Worm (Caenorhabditis elegans) whole organism, dauer: ENCODE results near the gene F57B7.2.
"Not testable (repeated sequence)": the region's sequence is repeated elsewhere in the genome, so short reads cannot be mapped to it uniquely, and the experiment has no call there.

Experiments used
- unc-62 ChIP-seq: sonication (generic microtip); optimal IDR thresholded peaks from 2 replicates; lab custom pipeline; 2017; ENCODE audit warnings: missing biosample characterization, missing genetic modification reagents, missing genetic modification characterization

Gene F57B7.2

DNA sequence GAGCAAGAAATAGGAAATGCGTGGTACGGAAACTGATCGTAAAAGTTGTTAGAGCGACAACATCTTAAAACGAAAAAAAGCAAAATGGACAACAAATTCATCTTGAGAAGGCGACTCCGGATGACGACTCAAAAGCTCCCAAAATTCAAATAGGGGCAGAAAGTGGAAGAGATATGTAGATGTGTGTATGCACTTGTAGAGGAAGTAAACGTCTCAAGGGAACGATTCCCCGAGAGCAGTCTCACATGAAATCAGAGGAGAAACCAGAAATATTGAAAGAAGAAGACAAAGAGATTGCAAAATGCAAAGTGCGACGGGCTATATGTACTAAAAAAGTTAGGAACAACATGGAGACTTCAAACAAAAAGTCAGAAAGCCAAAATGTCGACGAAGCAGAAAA, at the start of gene F57B7.2:
Gene F57B7.2 (minus strand): TSS at position 101 of the 400 bp plus-strand sequence.
- TF ChIP-seq unc-62 (GFP tag; lab: Kevin White, UChicago): no peak

DNA sequence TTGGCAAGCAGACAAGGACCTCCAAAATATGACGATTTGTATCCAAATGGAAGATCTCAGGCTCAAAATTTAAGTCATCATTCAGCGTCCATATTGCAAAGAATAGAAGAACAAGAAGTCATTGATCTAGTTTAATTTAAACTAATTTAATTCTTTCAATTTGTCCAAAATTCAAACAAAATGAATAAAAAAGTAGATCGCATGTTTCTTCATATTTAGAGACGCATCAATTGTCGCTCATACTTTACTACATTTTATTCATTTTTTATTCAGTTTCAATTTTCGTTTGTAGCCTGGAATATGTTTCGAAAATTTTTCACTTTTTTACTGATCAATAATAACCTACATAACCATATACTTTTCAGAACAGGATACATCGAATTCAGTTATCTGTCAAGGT, 49.1 kb upstream of the F57B7.2 start, which contains the start of gene T11F9.21:
Gene T11F9.21 (plus strand): TSS at position 301 of the 400 bp plus-strand sequence.
- TF ChIP-seq unc-62 (GFP tag; lab: Kevin White, UChicago): no peak

DNA sequence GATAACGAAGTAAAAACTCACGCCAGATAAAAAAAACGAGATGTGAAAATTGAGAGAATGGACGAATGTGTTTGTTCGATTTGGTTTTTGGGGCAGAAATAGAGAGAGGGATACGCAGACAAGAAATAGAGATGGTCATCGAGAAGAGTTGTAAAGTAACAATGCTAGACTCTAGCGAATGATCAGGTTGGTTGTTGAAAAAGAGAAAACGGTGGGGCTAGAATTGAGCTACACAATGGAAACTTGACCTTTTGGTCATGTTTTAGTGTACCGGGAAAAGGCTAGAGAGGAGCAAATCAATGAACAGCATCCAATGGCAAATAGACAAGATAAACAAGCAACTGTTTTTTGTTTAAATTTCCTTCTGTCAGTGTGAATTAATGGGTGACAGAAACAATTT, 47.0 kb upstream of the F57B7.2 start, which contains the start of gene dhs-19:
Gene dhs-19 (minus strand): TSS at position 101 of the 400 bp plus-strand sequence.
- TF ChIP-seq unc-62 (GFP tag; lab: Kevin White, UChicago): no peak

DNA sequence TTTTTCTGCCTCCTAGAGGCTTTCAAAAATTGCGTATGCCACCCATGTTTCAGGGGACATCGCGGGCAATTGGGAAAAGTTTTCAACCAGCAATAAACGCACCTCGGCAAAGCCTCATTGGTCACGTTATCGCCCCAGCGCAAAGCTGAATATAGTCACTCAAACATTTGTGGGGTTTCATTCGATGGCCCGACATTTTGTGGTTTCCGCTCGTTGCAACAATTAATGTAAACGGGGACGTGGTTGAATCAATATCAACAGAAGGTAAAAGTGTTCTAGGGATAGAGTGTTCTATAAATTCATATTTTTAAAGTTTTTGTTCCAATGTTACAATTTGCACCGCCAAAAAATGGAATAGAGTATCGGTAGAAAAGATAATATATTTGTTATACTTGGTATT, 44.9 kb upstream of the F57B7.2 start:
- TF ChIP-seq unc-62 (GFP tag; lab: Kevin White, UChicago): no peak

DNA sequence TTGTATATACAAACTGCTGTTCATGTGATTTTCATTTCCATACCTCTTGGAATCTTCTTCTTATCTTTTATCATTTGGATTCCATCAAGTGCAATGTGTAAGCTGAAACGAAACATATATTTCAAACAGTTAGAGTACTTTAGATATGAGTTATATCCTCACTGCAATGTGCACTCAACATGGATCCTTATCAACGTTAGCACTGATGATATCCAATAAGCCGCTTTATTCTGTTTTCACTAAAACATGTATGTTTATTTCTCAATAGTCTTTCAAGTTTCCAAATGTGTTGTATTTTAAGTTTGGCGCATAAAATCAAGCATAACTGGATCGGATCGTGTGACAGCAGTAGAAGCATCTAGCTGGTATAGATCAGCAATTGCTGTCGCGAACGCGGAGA, 43.3 kb upstream of the F57B7.2 start, which contains the start of gene T11F9.10:
Gene T11F9.10 (plus strand): TSS at position 301 of the 400 bp plus-strand sequence.
- no peak for TF ChIP-seq unc-62 (GFP tag; lab: Kevin White, UChicago)

DNA sequence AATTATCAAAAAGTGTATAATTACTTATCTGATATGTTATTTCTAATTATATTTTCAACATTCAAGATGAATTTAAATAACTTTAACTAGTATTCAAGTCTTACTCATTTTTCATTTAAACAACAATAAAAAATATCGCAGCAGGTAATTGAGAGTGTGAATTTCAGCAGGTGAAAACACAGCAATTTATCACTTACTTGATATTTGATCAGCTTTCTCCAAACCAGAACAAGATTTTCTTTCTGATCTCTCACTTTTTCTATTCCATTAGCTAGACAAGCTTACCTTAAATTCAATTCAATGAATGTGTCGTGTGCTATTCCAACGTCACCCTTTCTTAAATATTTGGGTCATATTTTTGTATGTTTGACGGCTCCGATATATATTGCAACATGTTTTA, 42.2 kb upstream of the F57B7.2 start, which contains the start of gene srh-1:
Gene srh-1 (plus strand): TSS at position 301 of the 400 bp plus-strand sequence.
- no peak for TF ChIP-seq unc-62 (GFP tag; lab: Kevin White, UChicago)

DNA sequence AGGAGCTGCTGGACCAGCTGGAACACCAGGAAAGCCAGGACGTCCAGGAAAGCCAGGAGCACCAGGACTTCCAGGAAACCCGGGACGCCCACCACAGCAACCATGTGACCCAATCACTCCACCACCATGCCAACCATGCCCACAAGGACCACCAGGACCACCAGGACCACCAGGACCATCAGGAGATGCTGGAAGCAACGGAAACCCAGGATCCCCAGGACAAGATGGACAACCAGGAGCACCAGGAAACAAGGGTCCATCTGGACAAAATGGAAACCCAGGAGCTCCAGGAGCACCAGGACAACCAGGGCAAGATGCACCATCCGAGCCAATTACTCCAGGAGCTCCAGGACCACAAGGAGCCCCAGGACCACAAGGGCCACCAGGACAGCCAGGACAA, 41.0 kb upstream of the F57B7.2 start:
- TF ChIP-seq unc-62 (GFP tag; lab: Kevin White, UChicago): no peak

DNA sequence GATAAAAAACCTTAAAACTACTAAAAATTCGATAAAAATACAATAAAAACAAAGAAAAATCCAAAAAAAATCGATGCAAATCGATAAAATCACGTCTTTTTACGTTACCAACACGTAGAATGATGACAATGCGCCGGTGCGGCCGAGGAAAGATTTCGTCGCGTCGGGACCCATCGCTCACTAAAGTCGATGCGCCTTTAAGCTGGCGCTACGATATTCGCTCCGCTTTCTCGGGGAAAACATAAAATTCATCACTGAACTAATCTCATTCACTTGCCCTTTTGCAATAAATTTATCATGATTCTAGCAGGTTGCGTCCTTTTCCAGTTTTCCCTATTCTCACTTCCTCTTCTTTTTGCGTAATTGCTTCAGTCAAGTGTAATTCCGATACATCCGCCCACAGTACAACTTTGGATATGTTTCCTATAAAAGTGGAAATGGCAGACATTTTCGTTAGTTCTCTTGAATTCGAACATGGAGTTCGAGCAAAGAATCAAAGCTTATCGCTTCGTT, 40.2 kb upstream of the F57B7.2 start, which contains the start of gene col-157:
Gene col-157 (plus strand): TSS at position 463 of the 513 bp plus-strand sequence.
- not testable (repeated sequence) for TF ChIP-seq unc-62 (GFP tag; lab: Kevin White, UChicago)

DNA sequence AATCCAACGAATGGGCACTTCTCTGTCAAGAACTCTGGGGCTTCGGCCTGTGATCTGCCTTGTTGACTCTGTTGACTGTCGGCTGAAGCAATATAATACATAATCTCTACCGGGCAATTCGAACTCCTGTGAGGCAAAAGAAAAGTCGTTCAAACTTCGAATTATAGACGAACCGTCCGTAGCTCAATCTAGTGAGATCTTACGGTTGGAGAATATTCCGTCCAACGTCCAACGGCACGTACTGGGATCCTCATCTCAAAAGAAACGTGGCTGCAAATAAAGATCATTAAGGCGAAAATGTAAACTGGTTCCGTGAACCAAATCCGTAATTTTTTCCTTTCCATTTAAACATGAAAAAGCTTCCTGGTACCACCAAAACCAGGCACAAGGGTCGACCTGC, 37.3 kb upstream of the F57B7.2 start, which contains the start of gene T11F9.14:
Gene T11F9.14 (minus strand): TSS at position 101 of the 400 bp plus-strand sequence.
- not testable (repeated sequence) for TF ChIP-seq unc-62 (GFP tag; lab: Kevin White, UChicago)

DNA sequence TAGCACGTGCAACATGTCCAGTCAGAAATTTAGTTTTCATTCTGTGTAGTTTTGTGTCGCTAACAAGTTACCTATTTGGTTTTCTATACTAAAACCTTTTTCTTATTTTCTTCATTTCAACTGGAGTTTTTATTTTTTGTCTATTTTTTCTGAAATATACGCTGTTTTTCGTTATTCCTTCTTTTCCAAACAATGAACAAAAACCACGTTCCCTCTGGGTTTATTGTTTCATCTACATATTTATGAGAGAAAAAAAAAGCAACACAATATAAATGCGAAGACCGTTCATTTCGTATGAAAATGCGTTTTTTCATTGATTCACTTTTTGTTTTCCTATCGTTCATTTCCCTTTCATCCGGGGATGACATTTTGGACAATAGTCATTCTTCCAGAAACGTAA, 36.0 kb upstream of the F57B7.2 start, which contains the start of gene T11F9.22:
Gene T11F9.22 (plus strand): TSS at position 301 of the 400 bp plus-strand sequence.
- no peak for TF ChIP-seq unc-62 (GFP tag; lab: Kevin White, UChicago)

DNA sequence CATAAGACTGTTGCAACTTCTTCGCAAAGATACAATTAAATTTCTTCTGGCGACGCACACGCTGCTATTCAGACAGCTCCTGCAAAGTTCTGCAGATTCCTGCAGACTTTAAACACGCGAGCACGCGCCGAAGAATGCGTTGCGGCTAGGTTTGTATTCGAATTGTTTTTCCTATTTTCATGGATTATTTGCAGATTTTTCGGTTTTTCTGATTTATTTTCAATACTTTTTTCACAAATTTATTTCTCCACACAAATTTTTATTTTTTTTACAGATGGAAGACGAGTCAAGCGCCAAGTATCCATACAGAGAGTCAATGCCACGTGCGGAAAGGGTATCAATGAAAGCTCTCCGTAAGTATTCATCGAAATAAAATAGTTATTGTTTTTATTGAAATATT, 32.2 kb upstream of the F57B7.2 start, which contains the start of gene T11F9.7:
Gene T11F9.7 (plus strand): TSS at position 301 of the 400 bp plus-strand sequence.
- TF ChIP-seq unc-62 (GFP tag; lab: Kevin White, UChicago): not testable (repeated sequence)

DNA sequence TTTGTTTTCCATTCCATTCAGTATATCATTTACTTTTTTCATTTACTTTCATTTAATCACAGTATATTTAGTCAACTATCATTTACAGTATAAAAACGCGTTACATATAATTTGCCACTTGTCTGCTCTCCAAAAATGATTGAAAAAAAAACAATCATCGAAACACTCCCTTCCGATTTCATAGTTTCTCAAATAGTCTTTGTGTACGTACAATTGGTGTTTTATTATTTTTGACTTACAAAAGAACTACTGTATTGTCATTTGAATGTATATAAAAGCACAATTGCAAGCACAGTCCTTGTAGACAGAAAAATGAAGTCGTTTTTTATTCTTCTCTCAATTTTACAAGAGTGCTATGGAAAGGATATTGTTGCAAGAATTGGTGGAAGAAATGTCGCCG, 31.0 kb upstream of the F57B7.2 start, which contains the start of gene nas-22:
Gene nas-22 (plus strand): TSS at position 301 of the 400 bp plus-strand sequence.
- no peak for TF ChIP-seq unc-62 (GFP tag; lab: Kevin White, UChicago)

DNA sequence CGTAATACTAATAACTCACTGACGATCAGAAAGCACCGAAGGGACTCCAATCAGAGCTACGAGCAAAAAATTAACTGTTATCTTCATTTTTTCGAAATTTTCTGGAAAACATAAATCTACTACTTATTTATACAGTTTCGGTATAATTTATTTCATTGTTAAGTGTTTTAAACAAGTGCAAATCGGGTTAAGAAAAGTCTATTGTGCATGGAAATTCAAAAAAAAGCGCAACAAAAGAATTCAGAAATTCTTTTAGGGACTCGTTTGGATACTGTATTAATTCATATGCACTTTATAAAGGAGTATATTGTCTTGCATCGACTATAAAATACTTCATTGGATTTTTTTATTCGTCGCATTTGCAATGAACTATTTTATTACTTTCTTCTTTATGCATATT, 28.8 kb upstream of the F57B7.2 start, which contains the start of the genes nas-20 and nas-21:
Gene nas-20 (minus strand): TSS at position 101 of the 400 bp plus-strand sequence.
Gene nas-21 (plus strand): TSS at position 356 of the 400 bp plus-strand sequence.
- no peak for TF ChIP-seq unc-62 (GFP tag; lab: Kevin White, UChicago)

DNA sequence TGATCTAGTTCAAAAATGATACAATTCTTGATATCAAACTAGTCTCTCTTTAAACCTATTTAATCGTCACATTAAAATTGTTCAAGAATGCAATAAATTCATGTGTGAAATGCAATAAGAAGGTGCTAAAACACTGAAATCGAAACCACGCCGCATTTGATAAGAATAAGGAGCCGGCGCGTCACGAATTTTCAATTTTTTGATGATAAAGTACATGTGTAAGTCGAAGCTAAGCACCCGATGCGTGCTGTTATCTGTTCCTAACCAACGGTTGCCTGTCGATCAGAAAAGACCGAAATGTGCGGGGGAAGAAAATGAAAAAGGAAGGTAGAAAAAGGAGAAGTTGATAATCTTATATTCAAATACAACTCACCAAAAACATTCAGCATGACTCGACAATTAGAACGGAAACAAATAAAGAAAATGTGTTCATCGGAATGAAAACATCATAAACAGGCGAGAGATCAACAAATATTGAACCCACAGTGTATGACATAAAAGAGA, 26.9 kb upstream of the F57B7.2 start, which contains the start of gene aat-6:
Gene aat-6 (minus strand): TSS at position 454 of the 504 bp plus-strand sequence.
- TF ChIP-seq unc-62 (GFP tag; lab: Kevin White, UChicago): no peak

DNA sequence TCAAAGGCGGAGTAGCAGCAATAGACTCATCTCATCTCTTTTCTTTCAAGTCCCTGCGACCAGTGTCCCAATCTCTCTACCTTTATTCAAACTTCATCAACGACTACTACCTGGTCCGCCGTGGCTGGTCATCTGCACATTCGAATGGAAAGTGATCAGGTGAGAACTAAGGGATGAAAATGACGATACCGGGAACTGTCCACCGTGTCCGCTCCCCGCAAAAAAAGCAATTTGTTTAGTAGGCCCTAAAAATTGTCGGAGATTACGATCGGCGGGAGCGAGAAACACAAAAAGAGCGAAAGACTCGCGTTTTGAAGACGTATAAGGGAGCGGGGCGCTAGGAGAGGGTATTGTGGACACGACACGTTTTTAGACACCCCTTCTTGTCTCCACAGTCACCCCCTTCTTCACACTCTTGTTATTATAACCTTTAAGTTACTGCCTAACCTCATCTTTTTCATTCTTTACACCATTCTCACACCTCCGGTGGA, 19.6 kb upstream of the F57B7.2 start, which contains the start of gene zipt-16:
Gene zipt-16 (plus strand): TSS at position 51 of the 491 bp plus-strand sequence.
- TF ChIP-seq unc-62 (GFP tag; lab: Kevin White, UChicago): no peak

DNA sequence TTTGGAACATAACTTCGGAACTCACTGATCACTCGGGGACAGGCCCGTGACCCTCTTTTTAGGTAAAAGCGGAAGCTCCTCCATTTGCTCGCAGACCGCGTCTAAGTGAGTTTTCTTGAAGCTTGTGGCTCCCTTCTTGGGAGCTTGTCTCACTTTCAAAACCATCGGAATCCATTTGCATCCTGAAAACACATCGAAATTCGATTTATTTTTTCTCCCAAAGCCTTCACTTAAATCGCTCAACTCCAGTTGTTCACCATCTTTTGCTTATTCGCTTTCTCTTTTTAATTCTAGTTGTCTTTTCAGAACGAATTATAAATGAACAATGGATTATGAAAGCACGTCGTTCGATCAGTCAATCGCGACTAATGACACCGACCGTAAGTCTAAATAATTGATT, 15.9 kb upstream of the F57B7.2 start, which contains the start of gene T11F9.1:
Gene T11F9.1 (plus strand): TSS at position 301 of the 400 bp plus-strand sequence.
- TF ChIP-seq unc-62 (GFP tag; lab: Kevin White, UChicago): no peak
